Fruit fly (Drosophila melanogaster) whole organism, wandering third instar larva: ENCODE measurements around the gene CG34461.

Experiments used
- CG32264 ChIP-seq: fragments of 200-800 bp; sonication (Bioruptor generic); optimal IDR thresholded peaks from 2 replicates; lab custom pipeline; 2016; ENCODE audit warnings: missing biosample characterization, missing genetic modification characterization
- CG9705 ChIP-seq: fragments of 200-800 bp; sonication (Bioruptor generic); optimal IDR thresholded peaks from 2 replicates; lab custom pipeline; 2018; ENCODE audit warnings: missing biosample characterization, mild to moderate bottlenecking, missing genetic modification characterization
- CrebA ChIP-seq: fragments of 200-800 bp; sonication (Bioruptor generic); optimal IDR thresholded peaks from 2 replicates; lab custom pipeline; 2016; ENCODE audit warnings: missing biosample characterization, mild to moderate bottlenecking, missing genetic modification characterization, borderline replicate concordance
- Dfd ChIP-seq: fragments of >200 bp; optimal IDR thresholded peaks from 2 replicates; lab custom pipeline; 2017; ENCODE audit warnings: missing biosample characterization, missing genetic modification characterization
- Dif ChIP-seq: fragments of 200-275, 200-300 bp; sonication (Bioruptor generic); optimal IDR thresholded peaks from 2 replicates; lab custom pipeline; 2018; ENCODE audit warnings: missing biosample characterization, missing genetic modification characterization; ENCODE audit not compliant: partially characterized antibody
- HLH106 ChIP-seq: fragments of 200-800 bp; optimal IDR thresholded peaks from 3 replicates; lab custom pipeline; 2019; ENCODE audit warnings: missing biosample characterization, mild to moderate bottlenecking, missing genetic modification characterization, moderate library complexity
- Hnf4 ChIP-seq: fragments of 200-800 bp; sonication (Bioruptor generic); optimal IDR thresholded peaks from 2 replicates; lab custom pipeline; 2016; ENCODE audit warnings: missing biosample characterization, mild to moderate bottlenecking, missing genetic modification characterization
- Hr78 ChIP-seq: fragments of >200 bp; optimal IDR thresholded peaks from 2 replicates; lab custom pipeline; 2017; ENCODE audit warnings: missing biosample characterization, missing genetic modification characterization
- Hr83 ChIP-seq: fragments of 200-300 bp; sonication (Bioruptor generic); optimal IDR thresholded peaks from 2 replicates; lab custom pipeline; 2016; ENCODE audit warnings: missing biosample characterization, mild to moderate bottlenecking, missing genetic modification characterization, moderate library complexity; ENCODE audit not compliant: poor library complexity, severe bottlenecking
- Jra ChIP-seq: sonication (Bioruptor generic); optimal IDR thresholded peaks from 2 replicates; lab custom pipeline; 2016; ENCODE audit warnings: missing biosample characterization, missing genetic modification characterization
- Mio ChIP-seq: sonication (Bioruptor generic); optimal IDR thresholded peaks from 2 replicates; lab custom pipeline; 2016; ENCODE audit warnings: missing biosample characterization, missing genetic modification characterization
- Myc ChIP-seq: fragments of >200 bp; optimal IDR thresholded peaks from 2 replicates; lab custom pipeline; 2017
- N ChIP-seq: fragments of >200 bp; optimal IDR thresholded peaks from 2 replicates; lab custom pipeline; 2018; ENCODE audit warnings: missing biosample characterization, missing external identifiers, missing genetic modification characterization
- OdsH ChIP-seq: fragments of 200-800 bp; sonication (Bioruptor generic); optimal IDR thresholded peaks from 2 replicates; lab custom pipeline; 2016; ENCODE audit warnings: missing biosample characterization, mild to moderate bottlenecking, missing genetic modification characterization
- Sp1 ChIP-seq: fragments of 200-800 bp; sonication (Bioruptor generic); optimal IDR thresholded peaks from 3 replicates; lab custom pipeline; 2019; ENCODE audit warnings: missing biosample characterization, mild to moderate bottlenecking, missing genetic modification characterization, moderate library complexity
- Vsx2 ChIP-seq: fragments of 200-300, 225-300 bp; sonication (Bioruptor generic); optimal IDR thresholded peaks from 2 replicates; lab custom pipeline; 2018; ENCODE audit warnings: missing biosample characterization, missing genetic modification characterization; ENCODE audit not compliant: partially characterized antibody
- br ChIP-seq: fragments of 200-800 bp; sonication (Bioruptor generic); optimal IDR thresholded peaks from 2 replicates; lab custom pipeline; 2016; ENCODE audit warnings: missing biosample characterization, missing genetic modification characterization
- brk ChIP-seq: fragments of 200-800 bp; sonication (Bioruptor generic); optimal IDR thresholded peaks from 2 replicates; lab custom pipeline; 2016; ENCODE audit warnings: missing biosample characterization, mild to moderate bottlenecking, missing genetic modification characterization
- dl ChIP-seq, 2 experiments: fragments of 175-275, 200-275 bp in 1 of 2; fragments of 200-275 bp in 1 of 2; sonication (Bioruptor generic); optimal IDR thresholded peaks; lab custom pipeline; 2018; ENCODE audit warnings: mild to moderate bottlenecking in 2 of 2, missing biosample characterization in 2 of 2, missing genetic modification characterization in 2 of 2, moderate library complexity in 2 of 2; ENCODE audit not compliant: partially characterized antibody in 2 of 2, insufficient read depth in 1 of 2
- dmrt93B ChIP-seq: fragments of 200-800 bp; sonication (Bioruptor generic); optimal IDR thresholded peaks from 2 replicates; lab custom pipeline; 2018; ENCODE audit warnings: missing biosample characterization, mild to moderate bottlenecking, missing genetic modification characterization
- ey ChIP-seq: fragments of 200-800 bp; sonication (Bioruptor generic); optimal IDR thresholded peaks from 2 replicates; lab custom pipeline; 2016; ENCODE audit warnings: missing biosample characterization, missing genetic modification characterization
- foxo ChIP-seq, 2 experiments: fragments of 200-800 bp; sonication (Bioruptor generic); optimal IDR thresholded peaks; 2 replicates in 1 of 2; 3 replicates in 1 of 2; lab custom pipeline; 2016 to 2017; ENCODE audit warnings: missing biosample characterization in 2 of 2, missing genetic modification characterization in 2 of 2
- fru ChIP-seq: fragments of 200-800 bp; sonication (Bioruptor generic); optimal IDR thresholded peaks from 3 replicates; lab custom pipeline; 2016; ENCODE audit warnings: missing biosample characterization, mild to moderate bottlenecking, missing genetic modification characterization
- h ChIP-seq: fragments of 200-800 bp; sonication (Bioruptor generic); optimal IDR thresholded peaks from 3 replicates; lab custom pipeline; 2016; ENCODE audit warnings: missing biosample characterization, mild to moderate bottlenecking, missing genetic modification characterization
- jim ChIP-seq: fragments of 175-275, 200-325 bp; sonication (Bioruptor generic); optimal IDR thresholded peaks from 2 replicates; lab custom pipeline; 2016; ENCODE audit warnings: missing biosample characterization, mild to moderate bottlenecking, missing genetic modification characterization
- lola ChIP-seq: fragments of >200 bp; optimal IDR thresholded peaks from 2 replicates; lab custom pipeline; 2017; ENCODE audit warnings: missing biosample characterization, missing genetic modification characterization
- pan ChIP-seq: fragments of >200 bp; optimal IDR thresholded peaks from 2 replicates; lab custom pipeline; 2017
- psq ChIP-seq: fragments of 200-800 bp; sonication (Bioruptor generic); optimal IDR thresholded peaks from 3 replicates; lab custom pipeline; 2017; ENCODE audit warnings: missing biosample characterization, mild to moderate bottlenecking, missing genetic modification characterization, moderate library complexity
- rgr ChIP-seq: fragments of 200-800 bp; sonication (Bioruptor generic); optimal IDR thresholded peaks from 3 replicates; lab custom pipeline; 2016; ENCODE audit warnings: missing biosample characterization, mild to moderate bottlenecking, missing genetic modification characterization
- sage ChIP-seq: fragments of 200-800 bp; sonication (Bioruptor generic); optimal IDR thresholded peaks from 2 replicates; lab custom pipeline; 2016; ENCODE audit warnings: missing biosample characterization, mild to moderate bottlenecking, missing genetic modification characterization
- sv ChIP-seq: fragments of 200-800 bp; sonication (Bioruptor generic); optimal IDR thresholded peaks from 3 replicates; lab custom pipeline; 2016; ENCODE audit warnings: missing biosample characterization, missing genetic modification characterization
- usp ChIP-seq: fragments of >200 bp; optimal IDR thresholded peaks from 2 replicates; lab custom pipeline; 2017; ENCODE audit warnings: missing biosample characterization, missing genetic modification characterization

Gene CG34461

DNA sequence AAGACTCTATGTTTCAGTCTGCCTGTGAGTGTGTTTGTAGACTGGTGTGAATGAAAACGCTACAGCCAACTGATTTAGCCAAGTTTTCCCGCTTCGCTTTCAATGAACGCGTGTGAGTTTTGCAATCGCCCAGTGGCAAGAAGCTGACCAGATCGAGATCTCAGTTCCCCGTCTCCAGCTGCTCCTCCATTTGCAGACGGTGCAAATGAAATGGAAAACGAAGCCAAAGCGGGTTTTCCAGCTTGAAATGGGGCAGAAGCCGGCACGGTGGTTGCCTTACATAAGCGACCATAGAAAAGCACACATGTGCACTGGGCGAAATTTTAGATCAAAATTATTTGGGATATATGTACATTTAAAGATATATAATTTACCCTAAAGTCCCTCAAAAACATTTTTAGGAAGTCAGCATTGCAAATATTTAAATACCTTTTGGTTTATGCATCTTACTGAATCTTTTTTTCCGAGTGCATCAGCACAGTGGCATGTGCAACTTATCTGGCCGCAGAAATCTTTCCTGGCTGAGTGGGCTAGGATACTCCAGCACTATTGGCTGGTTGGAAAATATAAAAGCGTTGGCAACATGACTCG, 6.6 kb upstream of the CG34461 start, which contains the start of gene CG43059:
CG43059 (minus strand) TSS at position 51 of the 591 bp plus-strand sequence.
- TF ChIP-seq Sp1 (GFP tag; lab: Kevin White, UChicago), result no peak
- no peak for TF ChIP-seq psq (GFP tag; lab: Kevin White, UChicago)
- no peak for TF ChIP-seq sv (GFP tag; lab: Kevin White, UChicago)
- TF ChIP-seq pan, result no peak
- TF ChIP-seq Hr78 (GFP tag; lab: Kevin White, UChicago), result no peak
- TF ChIP-seq Hnf4 (GFP tag; lab: Kevin White, UChicago), result no peak
- TF ChIP-seq h, result no peak
- no peak for TF ChIP-seq rgr
- TF ChIP-seq fru (GFP tag; lab: Kevin White, UChicago), result no peak
- no peak for TF ChIP-seq N (GFP tag; lab: Kevin White, UChicago)
- TF ChIP-seq lola (GFP tag; lab: Kevin White, UChicago), result no peak
- TF ChIP-seq HLH106, result no peak
- no peak for TF ChIP-seq sage (GFP tag; lab: Kevin White, UChicago)
- TF ChIP-seq CrebA, result no peak
- TF ChIP-seq Hr83 (GFP tag; lab: Kevin White, UChicago), result no peak
- TF ChIP-seq Dfd (GFP tag; lab: Kevin White, UChicago), result no peak
- TF ChIP-seq Myc, result no peak
- TF ChIP-seq dmrt93B (GFP tag; lab: Kevin White, UChicago), result no peak

DNA sequence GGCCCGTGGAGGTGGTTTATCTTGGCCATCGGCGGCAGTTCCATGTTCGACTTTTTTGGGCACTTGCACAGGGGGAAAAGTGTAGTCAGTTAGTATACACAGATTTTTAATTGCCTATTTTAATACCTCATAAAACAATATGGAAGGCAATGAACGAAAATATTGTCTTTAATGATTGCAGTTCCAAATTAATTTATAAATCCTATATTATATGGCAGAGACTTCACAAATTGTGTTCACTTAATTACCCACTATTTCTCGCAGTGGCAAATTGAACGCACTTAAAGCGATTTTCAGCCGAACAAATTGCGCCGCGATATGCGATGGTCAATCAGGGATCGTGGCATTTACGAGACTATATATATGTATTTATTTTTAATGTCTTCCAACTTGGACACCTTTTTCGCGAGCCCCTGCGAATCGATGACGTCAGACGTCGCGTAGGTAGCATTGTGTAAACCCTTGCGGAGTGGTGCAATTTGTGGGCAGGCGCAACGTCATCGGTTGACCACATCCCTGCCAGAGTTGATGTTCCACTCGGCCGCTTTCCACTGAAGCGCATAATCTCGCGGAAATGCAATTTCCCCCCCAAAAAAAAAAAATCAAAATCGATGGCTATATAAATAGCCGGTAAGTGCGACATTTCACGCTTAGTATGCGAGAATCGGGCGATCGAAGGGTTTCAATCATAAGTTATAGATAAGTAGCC, 5.4 kb upstream of the CG34461 start, which contains the start of gene CG13670:
CG13670 (plus strand) TSS at position 659 of the 709 bp plus-strand sequence.
- TF ChIP-seq ey (GFP tag; lab: Kevin White, UChicago) (no peak), Hnf4 (GFP tag; lab: Kevin White, UChicago) (no peak), rgr (no peak), usp (GFP tag; lab: Kevin White, UChicago) (no peak), CG32264 (no peak), pan (no peak), Myc (no peak), CG9705 (GFP tag; lab: Kevin White, UChicago) (no peak), CrebA (no peak), Jra (no peak), h (peak; percentile 37), HLH106 (peak; percentile 28), Vsx2 (GFP tag; lab: Kevin White, UChicago) (no peak), Mio (GFP tag; lab: Kevin White, UChicago) (no peak), dmrt93B (GFP tag; lab: Kevin White, UChicago) (peak; percentile 8), br (GFP tag; lab: Kevin White, UChicago) (no peak), Hr78 (GFP tag; lab: Kevin White, UChicago) (no peak), Dfd (GFP tag; lab: Kevin White, UChicago) (no peak), brk (GFP tag; lab: Kevin White, UChicago) (no peak)

DNA sequence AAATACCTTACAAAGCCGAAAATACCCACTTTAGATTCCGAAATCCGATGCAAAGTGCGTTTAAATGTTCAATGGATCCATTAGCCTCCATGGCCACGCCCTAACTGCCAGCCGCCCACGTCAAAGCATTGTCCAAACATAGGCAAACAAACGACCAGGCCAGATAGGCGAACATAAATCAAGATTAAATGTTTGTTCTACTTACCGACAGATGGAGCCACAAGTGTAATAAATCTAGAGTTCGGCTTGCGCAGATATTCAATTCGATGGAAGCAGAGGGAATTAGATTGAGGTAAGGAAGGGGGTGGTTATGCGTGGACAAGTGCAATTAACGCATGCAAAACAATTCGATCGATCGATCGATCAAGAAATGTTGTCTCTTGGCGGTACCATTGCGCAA, 1.8 kb upstream of the CG34461 start:
- no peak for TF ChIP-seq Mio (GFP tag; lab: Kevin White, UChicago)
- TF ChIP-seq Hr83 (GFP tag; lab: Kevin White, UChicago), result no peak
- TF ChIP-seq sage (GFP tag; lab: Kevin White, UChicago), result no peak
- no peak for TF ChIP-seq brk (GFP tag; lab: Kevin White, UChicago)
- no peak for TF ChIP-seq dl (GFP tag; optimal IDR thresholded peaks at IDR 0.05; lab: Kevin White, UChicago; ENCODE audit: insufficient read depth in 1 of 2, partially characterized antibody in 2 of 2)
- TF ChIP-seq ey (GFP tag; lab: Kevin White, UChicago), result no peak
- no peak for TF ChIP-seq jim (GFP tag; lab: Kevin White, UChicago)
- TF ChIP-seq foxo (GFP tag; optimal IDR thresholded peaks at IDR 0.05; lab: Kevin White, UChicago), result no peak
- TF ChIP-seq fru (GFP tag; lab: Kevin White, UChicago), result no peak

DNA sequence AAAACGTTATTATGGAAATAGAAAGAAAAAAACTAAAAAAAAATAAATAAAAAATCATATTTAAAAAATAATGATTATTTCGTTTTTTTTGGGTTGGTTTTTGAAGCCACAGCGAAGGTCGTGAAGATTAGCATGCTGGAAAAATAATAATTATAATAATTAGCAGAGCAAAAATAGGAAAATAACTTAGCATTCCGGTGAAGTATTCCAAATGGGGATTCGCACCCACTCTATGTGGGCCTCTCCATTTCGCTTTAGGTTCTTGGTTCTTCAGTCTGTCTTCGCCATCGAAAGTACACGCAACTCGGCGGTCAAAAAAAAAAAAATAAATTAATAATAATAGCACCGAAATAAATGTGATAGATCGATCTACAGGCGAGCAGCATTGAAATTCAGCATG, 2.6 kb downstream of the CG34461 start, which contains the start of gene CG34462:
CG34462 (plus strand) TSS at position 301 of the 400 bp plus-strand sequence.
- TF ChIP-seq Hr83 (GFP tag; lab: Kevin White, UChicago) (no peak), usp (GFP tag; lab: Kevin White, UChicago) (no peak), Dfd (GFP tag; lab: Kevin White, UChicago) (no peak), Hr78 (GFP tag; lab: Kevin White, UChicago) (no peak), jim (GFP tag; lab: Kevin White, UChicago) (no peak), brk (GFP tag; lab: Kevin White, UChicago) (no peak), Dif (no peak), sage (GFP tag; lab: Kevin White, UChicago) (no peak), Jra (no peak), CrebA (no peak), fru (GFP tag; lab: Kevin White, UChicago) (no peak), OdsH (GFP tag; lab: Kevin White, UChicago) (no peak)
